Worm (Caenorhabditis elegans) whole organism, L2 larva: ENCODE measurements around the gene Y66A7A.7.

ENCODE experiments used
- ZK546.5 ChIP-seq: sonication (generic microtip); optimal IDR thresholded peaks from 2 replicates; lab custom pipeline; 2017; ENCODE audit warnings: missing biosample characterization, missing genetic modification characterization
- aly-2 ChIP-seq: fragments of 150-350 bp; optimal IDR thresholded peaks from 2 replicates; lab custom pipeline; 2014; ENCODE audit warnings: missing biosample characterization, missing genetic modification characterization
- ceh-82 ChIP-seq: fragments of 150-350 bp; optimal IDR thresholded peaks from 2 replicates; lab custom pipeline; 2014; ENCODE audit warnings: missing biosample characterization, missing genetic modification characterization
- elt-1 ChIP-seq: fragments of 150-350 bp; optimal IDR thresholded peaks from 2 replicates; lab custom pipeline; 2014; ENCODE audit warnings: missing biosample characterization, missing genetic modification characterization
- fos-1 ChIP-seq: fragments of 150-350 bp; optimal IDR thresholded peaks from 2 replicates; lab custom pipeline; 2014; ENCODE audit warnings: missing biosample characterization, missing genetic modification characterization
- lin-13 ChIP-seq: fragments of 150-350 bp; optimal IDR thresholded peaks from 2 replicates; lab custom pipeline; 2014; ENCODE audit warnings: missing biosample characterization, missing genetic modification reagents, missing genetic modification characterization
- mbf-1 ChIP-seq: sonication (generic microtip); optimal IDR thresholded peaks from 2 replicates; lab custom pipeline; 2017; ENCODE audit warnings: missing biosample characterization, missing genetic modification characterization
- nhr-237 ChIP-seq: fragments of 150-350 bp; optimal IDR thresholded peaks from 2 replicates; lab custom pipeline; 2014; ENCODE audit warnings: missing biosample characterization, missing genetic modification characterization
- skn-1 ChIP-seq: sonication (generic microtip); optimal IDR thresholded peaks from 2 replicates; lab custom pipeline; 2017; ENCODE audit warnings: missing biosample characterization, missing genetic modification characterization
- snpc-4 ChIP-seq: fragments of 150-350 bp; optimal IDR thresholded peaks from 2 replicates; lab custom pipeline; 2014; ENCODE audit warnings: missing biosample characterization, missing genetic modification characterization
- unc-55 ChIP-seq: fragments of 150-350 bp; sonication (generic microtip); optimal IDR thresholded peaks from 3 replicates; lab custom pipeline; 2014; ENCODE audit warnings: missing biosample characterization, missing genetic modification reagents, missing genetic modification characterization
- unc-62 ChIP-seq: fragments of 150-350 bp; optimal IDR thresholded peaks from 2 replicates; lab custom pipeline; 2014; ENCODE audit warnings: missing biosample characterization, missing genetic modification reagents, missing genetic modification characterization
- ztf-11 ChIP-seq: sonication (generic microtip); optimal IDR thresholded peaks from 2 replicates; lab custom pipeline; 2017; ENCODE audit warnings: missing biosample characterization, missing genetic modification characterization

ce11 chrIII:11632376-11632775 is 3.1 kb upstream of the Y66A7A.7 start:
- TF ChIP-seq unc-55 (GFP tag; lab: Kevin White, UChicago) (no peak), unc-62 (GFP tag; lab: Kevin White, UChicago) (no peak), ceh-82 (tag; lab: Kevin White, UChicago) (no peak), elt-1 (tag; lab: Kevin White, UChicago) (no peak), ztf-11 (tag; lab: Kevin White, UChicago) (no peak), snpc-4 (tag; lab: Kevin White, UChicago) (no peak), fos-1 (tag; lab: Kevin White, UChicago) (no peak), lin-13 (no peak), skn-1 (tag; lab: Kevin White, UChicago) (no peak), nhr-237 (tag; lab: Kevin White, UChicago) (no peak), ZK546.5 (no peak), aly-2 (no peak), mbf-1 (tag; lab: Kevin White, UChicago) (no peak)
